Fruit fly (Drosophila melanogaster): ENCODE results near the gene CG34241.

The CG34241 gene

DNA sequence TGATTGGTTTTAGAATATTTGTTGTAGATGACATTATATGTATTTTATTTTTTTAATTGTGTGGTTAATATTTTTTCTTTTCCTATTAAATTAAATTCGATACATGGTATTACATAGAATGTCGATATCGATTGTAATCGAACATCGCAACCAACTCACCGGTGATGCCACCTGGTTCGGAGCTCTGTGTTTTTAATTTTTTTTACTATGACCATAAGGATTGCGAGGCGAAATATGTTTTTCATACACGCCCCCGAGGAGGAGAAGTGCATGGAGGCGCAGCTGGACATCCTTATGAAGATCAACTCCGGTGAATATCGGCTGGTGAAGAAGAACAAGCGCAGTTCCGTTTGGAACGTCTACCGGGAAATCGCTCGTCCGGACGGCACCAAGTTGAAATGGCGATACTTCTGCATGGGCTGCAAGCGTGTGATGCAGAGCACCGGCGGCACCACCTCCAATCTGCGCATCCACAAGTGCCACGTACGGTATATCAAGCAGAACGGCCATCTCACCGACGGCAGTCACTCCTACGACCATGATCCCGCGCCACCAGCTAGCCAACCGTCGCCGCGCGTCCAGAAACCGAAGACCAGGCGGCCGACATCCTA, 7.8 kb upstream of the CG34241 start, which contains the start of gene CG11560 (continued):
- TF ChIP-seq hbn (GFP tag; IDR thresholded peaks at IDR 0.05; ENCODE audit: partially characterized antibody) = peak; percentile 71
- TF ChIP-seq trem (tag; optimal IDR thresholded peaks at IDR 0.05) = peak; percentile 31
- no peak for TF ChIP-seq CG2120 (GFP tag; optimal IDR thresholded peaks at IDR 0.05)
- TF ChIP-seq Fer3 (tag; optimal IDR thresholded peaks at IDR 0.05) = no peak
- no peak for TF ChIP-seq gt (GFP tag; IDR thresholded peaks at IDR 0.05)
- TF ChIP-seq E2f2 (GFP tag; IDR thresholded peaks at IDR 0.05) = peak; percentile 75
- peak; percentile 73 for TF ChIP-seq Scr (GFP tag; IDR thresholded peaks at IDR 0.05; ENCODE audit: partially characterized antibody)
- TF ChIP-seq vnd (GFP tag; IDR thresholded peaks at IDR 0.05; ENCODE audit: partially characterized antibody) = peak; percentile 69
- TF ChIP-seq CG13424 (tag; optimal IDR thresholded peaks at IDR 0.05) = no peak
- no peak for TF ChIP-seq gem (tag; optimal IDR thresholded peaks at IDR 0.05)
- no peak for TF ChIP-seq CG12942 (GFP tag; optimal IDR thresholded peaks at IDR 0.05)
- TF ChIP-seq MESR4 (GFP tag; optimal IDR thresholded peaks at IDR 0.05) = peak; percentile 72
- TF ChIP-seq bbx (GFP tag; IDR thresholded peaks at IDR 0.05; ENCODE audit: partially characterized antibody) = peak; percentile 66
- peak; percentile 62; the same call in 2 of the 3 replicates for TF ChIP-seq CG16813 (GFP tag; IDR thresholded peaks at IDR 0.05; ENCODE audit: partially characterized antibody)
- TF ChIP-seq unc-4 (GFP tag; IDR thresholded peaks at IDR 0.05; ENCODE audit: partially characterized antibody) = peak; percentile 73
- TF ChIP-seq inv (GFP tag; IDR thresholded peaks at IDR 0.05; ENCODE audit: partially characterized antibody) = peak; percentile 50; the same call in 1 of the 2 replicates
- peak; percentile 48 for TF ChIP-seq YL-1 (GFP tag; optimal IDR thresholded peaks at IDR 0.05)
- TF ChIP-seq CG10565 (GFP tag; optimal IDR thresholded peaks at IDR 0.05) = no peak
- peak; percentile 82 for TF ChIP-seq CG13287 (GFP tag; IDR thresholded peaks at IDR 0.05; ENCODE audit: partially characterized antibody)
- TF ChIP-seq CG17829 (tag; optimal IDR thresholded peaks at IDR 0.05) = peak; percentile 2
- TF ChIP-seq Doc3 (GFP tag; IDR thresholded peaks at IDR 0.05; ENCODE audit: partially characterized antibody) = peak; percentile 59
- TF ChIP-seq CG10274 (GFP tag; optimal IDR thresholded peaks at IDR 0.05) = no peak
- peak; percentile 76 for TF ChIP-seq amos (GFP tag; IDR thresholded peaks at IDR 0.05; ENCODE audit: partially characterized antibody)
- TF ChIP-seq tna (GFP tag; IDR thresholded peaks at IDR 0.05; ENCODE audit: partially characterized antibody) = 0 out of 2 replicates have a peak, but pooled peaks have one; percentile 25
- TF ChIP-seq CG6791 (GFP tag; IDR thresholded peaks at IDR 0.05; ENCODE audit: partially characterized antibody) = peak; percentile 55; the same call in 2 of the 3 replicates
- peak; percentile 37 for TF ChIP-seq CG1603 (tag; optimal IDR thresholded peaks at IDR 0.05)
- TF ChIP-seq nerfin-2 (GFP tag; IDR thresholded peaks at IDR 0.05; ENCODE audit: partially characterized antibody) = peak; percentile 47; the same call in 1 of the 2 replicates
- TF ChIP-seq knrl (GFP tag; IDR thresholded peaks at IDR 0.05; ENCODE audit: partially characterized antibody) = peak; percentile 42; the same call in 2 of the 3 replicates
- peak; percentile 28; the same call in 1 of the 3 replicates for TF ChIP-seq zen2 (GFP tag; IDR thresholded peaks at IDR 0.05; ENCODE audit: partially characterized antibody)
- no peak for TF ChIP-seq nmo (GFP tag; optimal IDR thresholded peaks at IDR 0.05)
- TF ChIP-seq D (optimal IDR thresholded peaks at IDR 0.05) = no peak
- no peak for TF ChIP-seq D (GFP tag; optimal IDR thresholded peaks at IDR 0.05)
- TF ChIP-seq klu (GFP tag; IDR thresholded peaks at IDR 0.05) = no peak
- no peak for TF ChIP-seq pho (GFP tag; optimal IDR thresholded peaks at IDR 0.05)
- peak; percentile 68 for TF ChIP-seq Dp (GFP tag; optimal IDR thresholded peaks at IDR 0.05)
- TF ChIP-seq Sox102F (GFP tag; optimal IDR thresholded peaks at IDR 0.05) = no peak
- peak; percentile 26 for TF ChIP-seq ato (GFP tag; IDR thresholded peaks at IDR 0.05; ENCODE audit: partially characterized antibody)
- peak; percentile 61 for TF ChIP-seq Sry-δ (GFP tag; optimal IDR thresholded peaks at IDR 0.05)
- no peak for TF ChIP-seq CG18619 (GFP tag; optimal IDR thresholded peaks at IDR 0.05)
- peak; percentile 67 for TF ChIP-seq Bgb (GFP tag; IDR thresholded peaks at IDR 0.05; ENCODE audit: partially characterized antibody)
- no peak for TF ChIP-seq stc (GFP tag; IDR thresholded peaks at IDR 0.05)
- no peak for TF ChIP-seq Dbx (GFP tag; IDR thresholded peaks at IDR 0.05)
- peak; percentile 19 for TF ChIP-seq Ets97D (GFP tag; optimal IDR thresholded peaks at IDR 0.05)
- TF ChIP-seq CG3726 (GFP tag; IDR thresholded peaks at IDR 0.05) = no peak
- peak; percentile 78 for TF ChIP-seq HLH4C (GFP tag; IDR thresholded peaks at IDR 0.05; ENCODE audit: partially characterized antibody)
